Fruit fly (Drosophila melanogaster) whole organism: ENCODE measurements around the gene Wdr33.

ENCODE experiments used
- CG8478 ChIP-seq: fragments of >200 bp; optimal IDR thresholded peaks from 2 replicates; lab custom pipeline; 2018; ENCODE audit warnings: inconsistent platforms
- Dll ChIP-seq: fragments of >200 bp; optimal IDR thresholded peaks from 2 replicates; lab custom pipeline; 2017
- EcR ChIP-seq, 2 experiments: fragments of >200 bp; optimal IDR thresholded peaks; 2 replicates each; lab custom pipeline; 2017; ENCODE audit warnings: missing biosample characterization in 2 of 2, missing genetic modification characterization in 2 of 2, missing genetic modification reagents in 2 of 2
- pan ChIP-seq: fragments of >200 bp; optimal IDR thresholded peaks from 2 replicates; lab custom pipeline; 2017
- psq ChIP-seq: fragments of >200 bp; optimal IDR thresholded peaks from 2 replicates; lab custom pipeline; 2017
- usp ChIP-seq: fragments of >200 bp; optimal IDR thresholded peaks from 2 replicates; lab custom pipeline; 2017; ENCODE audit warnings: missing biosample characterization, missing genetic modification characterization, mixed read lengths

Gene Wdr33

DNA sequence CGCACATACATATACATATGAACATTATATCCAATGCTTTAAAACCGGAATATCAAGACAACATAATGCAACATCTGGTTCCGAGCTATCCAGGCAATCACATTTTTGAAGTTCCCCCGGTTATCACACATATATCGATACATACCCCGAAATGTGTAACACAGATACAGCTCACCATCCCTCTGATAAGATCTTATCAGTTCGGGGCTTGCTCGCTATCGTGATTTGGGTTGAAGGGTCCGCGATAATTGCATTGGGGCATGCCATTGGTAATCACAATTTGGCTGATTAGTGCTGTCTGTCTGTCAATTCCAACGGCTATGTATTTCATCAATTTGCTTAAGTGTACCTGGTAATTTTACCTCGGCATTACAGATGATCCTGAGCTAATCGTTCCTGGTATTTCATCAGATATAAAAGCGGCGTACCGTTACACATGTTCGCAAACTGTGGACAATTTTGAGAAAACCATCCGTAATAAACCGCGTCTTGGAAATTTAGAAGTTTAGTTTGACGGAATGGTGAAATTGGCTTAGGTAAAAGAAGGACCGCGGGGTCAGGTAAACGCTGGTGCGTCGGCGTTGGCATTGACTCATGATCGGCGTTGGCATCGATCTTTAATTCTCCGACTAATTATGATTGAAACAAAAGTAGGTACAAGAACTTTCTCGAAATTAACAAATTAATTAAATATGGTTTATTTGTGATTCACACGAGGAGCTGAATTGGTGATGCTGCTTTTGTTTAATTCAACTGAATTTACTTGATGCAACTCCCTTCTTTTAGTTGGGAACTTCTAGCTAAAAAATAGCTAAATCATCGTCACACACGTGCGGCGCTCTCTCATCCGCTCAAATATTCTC is 11.6 kb downstream of the Wdr33 start:
- TF ChIP-seq CG8478 (lab: Kevin White, UChicago): no peak
- no peak for TF ChIP-seq Dll
- TF ChIP-seq EcR (GFP tag; optimal IDR thresholded peaks at IDR 0.05; lab: Kevin White, UChicago): no peak
- TF ChIP-seq usp (GFP tag; lab: Kevin White, UChicago): no peak
- TF ChIP-seq psq (lab: Kevin White, UChicago): no peak
- TF ChIP-seq pan (lab: Kevin White, UChicago): no peak

DNA sequence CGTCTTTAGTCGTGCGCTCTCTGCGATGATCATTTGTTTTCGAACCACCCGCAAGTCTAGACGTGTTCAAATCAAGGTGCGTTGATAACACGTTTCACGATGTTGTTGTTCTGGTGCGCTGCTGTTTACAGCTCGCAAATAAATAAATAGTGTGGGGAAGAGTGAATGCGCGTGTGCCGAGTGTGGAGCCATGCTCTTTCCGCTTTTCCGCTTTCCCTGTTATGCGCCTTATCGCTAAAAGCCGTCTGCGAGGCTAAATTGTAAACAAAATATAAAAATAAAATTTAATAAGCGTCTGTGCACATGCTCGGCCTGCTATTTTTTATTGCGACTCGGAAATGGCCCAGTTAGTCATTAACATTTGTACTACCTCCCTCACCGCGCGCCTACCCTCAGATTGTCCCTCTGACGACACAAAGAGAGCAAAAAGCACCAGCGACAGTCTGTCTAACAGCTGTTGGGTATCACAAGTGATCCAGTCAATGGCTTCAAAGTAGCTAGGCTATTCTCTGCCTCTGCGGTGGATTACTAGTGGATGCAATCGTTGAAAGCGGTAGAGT is 12.3 kb downstream of the Wdr33 start:
- no peak for TF ChIP-seq EcR (GFP tag; optimal IDR thresholded peaks at IDR 0.05; lab: Kevin White, UChicago)
- TF ChIP-seq Dll: no peak
- no peak for TF ChIP-seq pan (lab: Kevin White, UChicago)
- TF ChIP-seq usp (GFP tag; lab: Kevin White, UChicago): no peak
- TF ChIP-seq psq (lab: Kevin White, UChicago): no peak
- no peak for TF ChIP-seq CG8478 (lab: Kevin White, UChicago)

DNA sequence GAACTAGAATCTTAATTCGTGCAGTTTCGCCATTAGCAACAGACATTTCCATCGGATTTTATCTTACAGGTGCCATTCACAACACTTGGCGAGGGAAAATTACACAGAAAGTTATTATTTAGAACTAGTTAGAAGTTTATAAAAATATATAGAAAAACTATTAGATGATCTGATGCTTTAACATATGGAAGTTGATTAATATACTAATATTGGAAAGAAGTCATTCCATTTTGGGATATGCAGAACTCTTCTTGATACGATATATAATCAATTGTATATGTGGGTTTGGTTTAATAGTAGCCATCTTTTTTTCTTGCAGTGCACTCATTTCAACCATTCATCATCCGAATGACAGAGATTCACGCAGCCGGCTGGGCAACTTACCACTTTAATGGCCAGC is 21.8 kb downstream of the Wdr33 start:
- TF ChIP-seq usp (GFP tag; lab: Kevin White, UChicago) (no peak), Dll (no peak), EcR (GFP tag; optimal IDR thresholded peaks at IDR 0.05; lab: Kevin White, UChicago) (no peak), psq (lab: Kevin White, UChicago) (no peak), pan (lab: Kevin White, UChicago) (no peak), CG8478 (lab: Kevin White, UChicago) (no peak)

DNA sequence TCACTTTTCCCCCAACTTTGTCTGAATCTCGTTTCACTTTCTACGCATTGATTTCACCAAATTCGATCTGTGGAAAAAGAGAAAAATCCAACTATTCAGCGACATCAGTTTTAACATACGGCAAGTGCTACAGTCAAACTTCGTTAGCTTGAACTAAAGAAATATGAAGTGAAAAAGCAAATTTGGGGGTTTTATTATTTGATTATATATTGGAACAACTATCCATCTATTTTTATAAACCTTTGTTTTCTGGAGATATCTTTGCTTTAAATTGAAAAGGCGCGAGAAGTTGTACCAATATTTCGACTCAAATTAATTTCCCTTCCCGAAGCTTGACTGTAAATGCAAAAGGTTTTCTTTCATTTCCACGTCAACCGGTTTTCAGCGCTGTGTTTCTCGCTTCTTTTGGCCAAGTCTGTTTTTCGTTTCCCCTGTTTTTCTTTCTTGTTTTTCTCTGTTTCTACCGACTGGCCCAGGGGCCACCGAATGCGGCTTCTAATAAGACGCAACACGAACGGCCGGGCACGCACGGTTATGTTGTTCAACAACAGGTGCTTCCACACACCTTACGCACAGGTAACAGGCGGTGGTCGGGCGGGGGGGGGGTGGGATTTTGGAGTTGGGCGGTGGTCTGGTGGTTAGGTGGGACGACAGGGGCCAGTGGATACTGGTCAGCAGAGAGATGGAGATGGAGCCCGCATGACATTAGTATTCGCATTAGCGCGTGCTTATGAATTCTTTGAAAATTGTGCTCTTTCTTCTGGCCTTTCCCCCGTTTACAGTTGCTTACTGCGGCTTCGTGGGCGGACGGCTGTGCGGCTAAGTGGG is 22.7 kb downstream of the Wdr33 start:
- TF ChIP-seq pan (lab: Kevin White, UChicago) (no peak), EcR (GFP tag; optimal IDR thresholded peaks at IDR 0.05; lab: Kevin White, UChicago) (no peak), usp (GFP tag; lab: Kevin White, UChicago) (no peak), CG8478 (lab: Kevin White, UChicago) (no peak), Dll (no peak), psq (lab: Kevin White, UChicago) (no peak)

DNA sequence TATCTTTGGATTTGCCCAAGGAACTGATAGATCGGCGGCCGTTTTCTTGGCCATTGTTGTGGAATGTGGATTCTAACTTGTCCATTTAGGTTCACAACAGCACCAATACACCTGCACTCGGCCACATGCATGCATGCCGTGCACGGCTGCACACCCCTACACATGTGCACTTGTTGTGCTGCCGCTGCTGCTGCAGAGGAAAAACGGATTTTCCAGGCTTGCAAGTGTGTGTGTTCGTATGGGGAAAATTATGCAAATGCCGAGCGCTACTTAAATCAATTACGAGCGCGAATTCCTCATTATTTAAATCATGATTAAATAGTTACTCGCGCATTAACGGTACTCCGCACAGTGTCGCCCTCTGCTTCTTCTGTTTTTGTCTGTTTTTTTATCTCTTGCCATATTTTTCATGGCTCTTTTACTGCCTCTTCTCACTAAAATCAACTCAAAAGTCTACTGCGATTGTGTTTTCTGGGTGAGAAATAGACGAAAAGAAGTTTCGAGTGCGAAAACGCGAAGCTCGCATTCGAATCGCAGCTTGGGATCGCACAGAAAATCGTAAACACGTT is 24.2 kb downstream of the Wdr33 start:
- TF ChIP-seq usp (GFP tag; lab: Kevin White, UChicago): no peak

DNA sequence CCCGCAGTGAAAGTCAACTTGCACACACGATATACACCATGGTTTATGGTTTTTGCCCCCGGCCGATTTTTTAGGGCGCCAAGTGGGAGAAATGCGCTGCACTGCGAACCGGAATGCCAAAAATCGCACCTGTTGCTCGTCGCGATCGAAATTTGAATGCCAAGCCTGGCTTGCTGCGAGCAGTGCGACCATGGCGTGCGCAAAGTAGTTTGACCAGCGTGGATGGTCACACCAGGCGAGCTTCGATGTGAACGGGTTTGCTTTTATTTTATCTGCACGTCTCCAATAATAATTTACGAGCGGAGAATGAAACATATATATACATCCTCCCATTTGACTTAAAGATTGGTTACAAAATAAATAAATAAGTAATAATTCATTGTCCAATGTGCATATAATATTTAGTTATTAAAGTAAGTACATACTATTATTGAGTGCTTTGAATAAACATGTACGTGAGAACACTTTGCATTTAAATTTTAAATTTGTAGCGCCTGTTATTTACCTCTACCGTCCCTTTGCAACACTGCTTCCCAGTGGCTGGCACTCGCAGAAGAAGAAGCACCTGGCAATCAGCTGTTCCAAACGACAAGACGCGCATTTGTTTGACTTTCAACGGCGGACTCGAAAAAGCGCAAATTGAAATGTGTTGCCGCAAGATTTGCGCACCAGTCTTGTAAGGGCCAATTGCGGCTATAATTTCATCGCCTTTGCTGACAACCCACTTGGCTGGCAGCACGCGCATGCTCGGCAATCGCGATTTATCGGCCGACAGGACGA is 25.0 kb downstream of the Wdr33 start, which contains the start of the genes Rab23 and plx:
Gene Rab23 (minus strand): TSS at position 166 of the 780 bp plus-strand sequence.
Gene plx (plus strand): TSS at position 587 of the 780 bp plus-strand sequence.
- TF ChIP-seq psq (lab: Kevin White, UChicago) (no peak), Dll (no peak), EcR (GFP tag; optimal IDR thresholded peaks at IDR 0.05; lab: Kevin White, UChicago) (no peak), CG8478 (lab: Kevin White, UChicago) (no peak), usp (GFP tag; lab: Kevin White, UChicago) (no peak), pan (lab: Kevin White, UChicago) (no peak)

DNA sequence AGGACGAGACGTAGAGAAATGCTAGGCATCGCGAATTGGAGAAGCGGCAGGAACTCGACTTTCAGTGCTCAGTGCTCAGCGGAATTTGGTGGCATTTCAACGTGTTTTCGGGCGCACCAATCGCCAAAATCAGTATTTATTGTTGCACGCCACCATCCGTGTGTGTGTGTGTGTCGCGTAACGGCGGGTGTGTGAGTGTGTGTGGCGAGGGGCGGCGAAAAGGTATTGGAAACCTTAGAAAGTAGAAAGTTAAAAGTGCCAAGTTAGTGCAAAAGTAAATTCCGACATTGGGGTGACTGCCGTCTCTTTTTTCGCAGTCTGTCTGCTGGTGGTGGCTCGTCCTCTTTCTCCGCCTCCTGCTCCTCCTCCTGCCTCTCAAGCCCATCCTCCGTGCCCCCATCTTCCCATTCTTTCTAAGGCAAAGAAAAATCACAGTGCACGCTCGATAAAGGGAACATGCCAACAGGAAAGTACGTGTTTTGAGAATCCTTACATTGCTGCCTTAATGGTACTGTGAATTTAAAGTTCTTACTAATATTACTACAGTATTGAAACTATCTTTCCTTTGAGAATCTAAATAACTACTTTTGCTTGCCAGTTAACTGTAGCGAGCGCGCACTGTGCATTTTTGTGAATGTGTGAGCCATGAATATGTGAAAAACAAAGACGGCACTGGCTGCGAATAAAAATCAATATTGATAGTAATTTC is 25.8 kb downstream of the Wdr33 start:
- TF ChIP-seq Dll: no peak
- TF ChIP-seq usp (GFP tag; lab: Kevin White, UChicago): no peak
- no peak for TF ChIP-seq EcR (GFP tag; optimal IDR thresholded peaks at IDR 0.05; lab: Kevin White, UChicago)
- no peak for TF ChIP-seq CG8478 (lab: Kevin White, UChicago)

DNA sequence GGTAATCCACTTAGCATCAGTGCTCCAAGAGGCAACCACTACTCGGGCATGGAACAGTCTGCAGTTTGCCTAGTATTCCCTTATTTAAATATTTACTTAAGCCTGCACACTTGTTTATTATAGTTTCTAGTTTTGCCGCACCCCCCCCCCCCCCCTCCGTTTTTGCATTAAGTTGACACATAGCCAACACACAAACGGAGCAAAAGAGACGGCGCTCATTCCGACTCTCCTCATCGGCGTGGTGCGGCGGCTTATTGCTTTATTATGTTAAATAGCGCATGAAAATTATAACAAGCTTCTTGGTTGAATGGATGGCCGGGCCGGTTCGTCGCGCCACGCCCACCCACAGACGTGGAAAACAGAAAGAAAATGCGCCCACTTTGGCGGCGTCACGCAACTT is 29.2 kb downstream of the Wdr33 start:
- TF ChIP-seq psq (lab: Kevin White, UChicago): no peak
- no peak for TF ChIP-seq EcR (GFP tag; optimal IDR thresholded peaks at IDR 0.05; lab: Kevin White, UChicago)
- no peak for TF ChIP-seq pan (lab: Kevin White, UChicago)
- TF ChIP-seq Dll: no peak
- no peak for TF ChIP-seq CG8478 (lab: Kevin White, UChicago)
- no peak for TF ChIP-seq usp (GFP tag; lab: Kevin White, UChicago)

DNA sequence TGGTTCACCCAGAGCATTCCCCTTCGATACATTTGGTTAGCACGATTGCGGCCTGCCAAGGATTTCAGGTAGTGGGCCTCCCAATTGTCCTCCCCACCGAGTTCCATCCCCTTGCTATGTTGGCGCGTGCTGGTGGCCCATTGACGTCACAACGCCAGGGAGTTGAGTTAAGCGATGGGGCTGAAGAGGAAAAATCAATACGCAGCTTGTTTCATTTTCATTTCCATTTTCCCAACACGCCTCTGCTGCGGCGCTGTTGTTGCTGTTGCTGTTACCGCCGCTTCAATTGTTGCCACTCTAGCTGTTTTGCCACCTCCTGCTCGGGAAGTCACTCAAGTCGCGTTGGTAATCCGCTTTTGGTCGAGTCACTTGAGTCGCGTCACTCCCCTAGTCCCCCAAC is 30.6 kb downstream of the Wdr33 start:
- TF ChIP-seq EcR (GFP tag; optimal IDR thresholded peaks at IDR 0.05; lab: Kevin White, UChicago): no peak
- no peak for TF ChIP-seq usp (GFP tag; lab: Kevin White, UChicago)
- TF ChIP-seq pan (lab: Kevin White, UChicago): no peak
- TF ChIP-seq Dll: no peak
- no peak for TF ChIP-seq CG8478 (lab: Kevin White, UChicago)
- TF ChIP-seq psq (lab: Kevin White, UChicago): no peak

DNA sequence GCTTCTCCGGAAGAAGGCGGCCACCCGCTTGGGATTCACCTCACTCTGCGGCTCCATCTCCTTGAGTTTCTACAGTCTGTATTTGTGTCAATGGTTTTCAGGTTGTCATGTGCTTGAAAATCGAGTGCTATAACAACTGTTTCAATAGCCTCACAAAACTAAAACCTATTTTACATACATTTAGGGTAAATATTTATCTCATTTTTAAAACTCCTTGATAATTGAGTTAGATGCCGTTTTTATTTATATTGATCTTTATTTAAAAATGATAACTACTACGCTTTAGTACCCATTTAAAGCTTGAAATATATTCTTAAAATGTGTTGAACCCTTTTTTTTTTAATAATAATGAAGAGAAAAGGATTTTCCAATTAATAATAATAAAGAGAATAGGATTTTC is 32.8 kb downstream of the Wdr33 start, which contains the start of gene CG2104:
Gene CG2104 (minus strand): TSS at position 101 of the 400 bp plus-strand sequence.
- no peak for TF ChIP-seq psq (lab: Kevin White, UChicago)
- no peak for TF ChIP-seq CG8478 (lab: Kevin White, UChicago)
